Fruit fly (Drosophila melanogaster) whole organism, embryonic: Measurements from ENCODE around the gene Mul1.

Experiments used
- B-H2 ChIP-seq: fragments of 200-800 bp; sonication (Bioruptor generic); optimal IDR thresholded peaks from 2 replicates; lab custom pipeline; 2018; ENCODE audit warnings: missing biosample characterization, mild to moderate bottlenecking, missing genetic modification characterization
- CG10654 ChIP-seq: fragments of 200-800 bp; sonication (Bioruptor generic); optimal IDR thresholded peaks from 2 replicates; lab custom pipeline; 2016; ENCODE audit warnings: missing biosample characterization, missing genetic modification characterization
- CG11560 ChIP-seq: fragments of 200-800 bp; sonication (Bioruptor generic); IDR thresholded peaks from 3 replicates; pipeline ENCODE4 v1.3.6; 2022; ENCODE audit warnings: missing biosample characterization, missing genetic modification characterization
- CG11696 ChIP-seq: fragments of 200-800 bp; sonication (Bioruptor generic); IDR thresholded peaks from 2 replicates; pipeline ENCODE4 v1.3.6; 2022; ENCODE audit warnings: missing biosample characterization, missing genetic modification characterization
- CG12942 ChIP-seq: fragments of 200-800 bp; sonication (Bioruptor generic); optimal IDR thresholded peaks from 3 replicates; lab custom pipeline; 2016; ENCODE audit warnings: missing biosample characterization, missing genetic modification characterization
- CG13296 ChIP-seq: fragments of 200-800 bp; sonication (Bioruptor generic); optimal IDR thresholded peaks from 3 replicates; lab custom pipeline; 2018; ENCODE audit warnings: missing biosample characterization, mild to moderate bottlenecking, missing genetic modification characterization
- CG17361 ChIP-seq: fragments of 200-800 bp; sonication (Bioruptor generic); IDR thresholded peaks from 3 replicates; pipeline ENCODE4 v1.3.6; 2022; ENCODE audit warnings: missing biosample characterization, missing genetic modification characterization
- CG30403 ChIP-seq: fragments of 200-800 bp; sonication (Bioruptor generic); optimal IDR thresholded peaks from 3 replicates; lab custom pipeline; 2016; ENCODE audit warnings: missing biosample characterization, missing genetic modification characterization
- CG34224 ChIP-seq: fragments of 200-800 bp; sonication (Bioruptor generic); IDR thresholded peaks from 3 replicates; pipeline ENCODE4 v1.3.6; 2022; ENCODE audit warnings: missing biosample characterization, missing genetic modification characterization; ENCODE audit not compliant: partially characterized antibody
- CG4360 ChIP-seq: fragments of 200-800 bp; sonication (Bioruptor generic); IDR thresholded peaks from 2 replicates; pipeline ENCODE4 v1.3.6; 2022; ENCODE audit warnings: missing biosample characterization, missing genetic modification characterization
- CG5953 ChIP-seq: fragments of 200-800 bp; sonication (Bioruptor generic); IDR thresholded peaks from 2 replicates; pipeline ENCODE4 v1.3.6; 2022; ENCODE audit warnings: missing biosample characterization, missing genetic modification characterization
- CG6175 ChIP-seq: fragments of 200-800 bp; sonication (Bioruptor generic); IDR thresholded peaks from 3 replicates; pipeline ENCODE4 v1.3.6; 2022; ENCODE audit warnings: missing biosample characterization, missing genetic modification characterization
- CG6654 ChIP-seq: fragments of 200-800 bp; sonication (Bioruptor generic); optimal IDR thresholded peaks from 2 replicates; lab custom pipeline; 2017; ENCODE audit warnings: missing biosample characterization, mild to moderate bottlenecking, missing genetic modification characterization
- CG7357 ChIP-seq: fragments of 200-800 bp; sonication (Bioruptor generic); IDR thresholded peaks from 3 replicates; pipeline ENCODE4 v1.3.6; 2022; ENCODE audit warnings: missing biosample characterization, missing genetic modification characterization
- CG7372 ChIP-seq: fragments of 200-800 bp; sonication (Bioruptor generic); IDR thresholded peaks from 2 replicates; pipeline ENCODE4 v1.3.6; 2022; ENCODE audit warnings: missing biosample characterization, missing genetic modification characterization
- CG7839 ChIP-seq: fragments of 200-800 bp; sonication (Bioruptor generic); optimal IDR thresholded peaks from 3 replicates; lab custom pipeline; 2018; ENCODE audit warnings: missing biosample characterization, mild to moderate bottlenecking, missing genetic modification characterization, moderate library complexity
- CG7987 ChIP-seq: fragments of 200-800 bp; sonication (Bioruptor generic); optimal IDR thresholded peaks from 2 replicates; lab custom pipeline; 2018; ENCODE audit warnings: missing biosample characterization, mild to moderate bottlenecking, missing genetic modification characterization, moderate library complexity
- CkIIα-i1 ChIP-seq: fragments of 200-800 bp; sonication (Bioruptor generic); IDR thresholded peaks from 2 replicates; pipeline ENCODE4 v1.3.6; 2022; ENCODE audit warnings: missing biosample characterization, missing genetic modification characterization
- HmgD ChIP-seq: fragments of 200-800 bp; sonication (Bioruptor generic); optimal IDR thresholded peaks from 3 replicates; lab custom pipeline; 2016; ENCODE audit warnings: missing biosample characterization, missing genetic modification characterization
- Hmr ChIP-seq: fragments of 200-800 bp; sonication (Bioruptor generic); optimal IDR thresholded peaks from 3 replicates; lab custom pipeline; 2017; ENCODE audit warnings: mild to moderate bottlenecking, missing biosample characterization, missing genetic modification reagents, missing genetic modification characterization
- Hsf ChIP-seq: fragments of 200-800 bp; sonication (Bioruptor generic); optimal IDR thresholded peaks from 3 replicates; lab custom pipeline; 2016; ENCODE audit warnings: missing biosample characterization, missing genetic modification characterization
- Mad ChIP-seq: fragments of 200-800 bp; sonication (Bioruptor generic); optimal IDR thresholded peaks from 2 replicates; lab custom pipeline; 2016; ENCODE audit warnings: missing biosample characterization, missing genetic modification characterization
- Med ChIP-seq: fragments of 200-800 bp; sonication (Bioruptor generic); peaks from one replicate; lab custom pipeline; 2016; ENCODE audit warnings: missing biosample characterization, missing genetic modification characterization, mild to moderate bottlenecking, inconsistent platforms, moderate library complexity
- NC2β ChIP-seq: fragments of 200-800 bp; sonication (Bioruptor generic); optimal IDR thresholded peaks from 2 replicates; lab custom pipeline; 2016; ENCODE audit warnings: missing biosample characterization, missing genetic modification characterization
- Stat92E ChIP-seq, 3 experiments: fragments of >200 bp in 2 of 3; fragments of 200-800 bp in 1 of 3; sonication (Bioruptor generic) in 1 of 3; optimal IDR thresholded peaks; 2 replicates each; lab custom pipeline; 2017 to 2019; ENCODE audit warnings: missing biosample characterization in 3 of 3, missing genetic modification characterization in 3 of 3, mild to moderate bottlenecking in 1 of 3, moderate library complexity in 1 of 3
- Trl ChIP-seq, 3 experiments: fragments of >200 bp in 2 of 3; fragments of 200-800 bp in 1 of 3; sonication (Bioruptor generic) in 1 of 3; optimal IDR thresholded peaks; 2 replicates in 1 of 3; 3 replicates in 2 of 3; lab custom pipeline; 2016 to 2017; ENCODE audit warnings: missing biosample characterization in 1 of 3, missing genetic modification characterization in 1 of 3
- btn ChIP-seq: fragments of 200-800 bp; sonication (Bioruptor generic); optimal IDR thresholded peaks from 2 replicates; lab custom pipeline; 2016; ENCODE audit warnings: missing biosample characterization, missing genetic modification characterization
- cad ChIP-seq: fragments of >200 bp; optimal IDR thresholded peaks from 2 replicates; lab custom pipeline; 2017; ENCODE audit warnings: missing biosample characterization, missing genetic modification characterization
- caup ChIP-seq: fragments of 200-800 bp; sonication (Bioruptor generic); optimal IDR thresholded peaks from 3 replicates; lab custom pipeline; 2017; ENCODE audit warnings: missing biosample characterization, mild to moderate bottlenecking, missing genetic modification characterization, moderate library complexity; ENCODE audit not compliant: severe bottlenecking
- crc ChIP-seq: fragments of 200-800 bp; sonication (Bioruptor generic); optimal IDR thresholded peaks from 2 replicates; lab custom pipeline; 2016; ENCODE audit warnings: missing biosample characterization, missing genetic modification characterization
- croc ChIP-seq: fragments of 200-800 bp; sonication (Bioruptor generic); conservative IDR thresholded peaks from 3 replicates; pipeline ENCODE4 v1.3.6; 2022; ENCODE audit warnings: missing biosample characterization, missing genetic modification characterization
- cwo ChIP-seq: fragments of 200-800 bp; sonication (Bioruptor generic); optimal IDR thresholded peaks from 3 replicates; lab custom pipeline; 2017; ENCODE audit warnings: missing biosample characterization, missing genetic modification characterization, mild to moderate bottlenecking, moderate library complexity, missing genetic modification reagents
- dimm ChIP-seq: fragments of 200-800 bp; sonication (Bioruptor generic); IDR thresholded peaks from 2 replicates; pipeline ENCODE4 v1.3.6; 2022; ENCODE audit warnings: missing biosample characterization, missing genetic modification characterization
- eyg ChIP-seq: fragments of 200-800 bp; sonication (Bioruptor generic); optimal IDR thresholded peaks from 3 replicates; lab custom pipeline; 2016; ENCODE audit warnings: missing biosample characterization, missing genetic modification characterization
- fd96Cb ChIP-seq: fragments of 200-800 bp; sonication (Bioruptor generic); optimal IDR thresholded peaks from 2 replicates; lab custom pipeline; 2018; ENCODE audit warnings: missing biosample characterization, mild to moderate bottlenecking, missing genetic modification characterization, moderate library complexity
- gcm2 ChIP-seq: fragments of 200-800 bp; sonication (Bioruptor generic); optimal IDR thresholded peaks from 2 replicates; lab custom pipeline; 2016; ENCODE audit warnings: missing biosample characterization, missing genetic modification characterization
- gfzf ChIP-seq: fragments of 200-800 bp; sonication (Bioruptor generic); optimal IDR thresholded peaks from 2 replicates; lab custom pipeline; 2016; ENCODE audit warnings: missing biosample characterization, mild to moderate bottlenecking, missing genetic modification characterization, moderate library complexity
- grau ChIP-seq: fragments of 200-800 bp; optimal IDR thresholded peaks from 3 replicates; lab custom pipeline; 2019; ENCODE audit warnings: missing biosample characterization, mild to moderate bottlenecking, missing genetic modification characterization, moderate library complexity
- gro ChIP-seq: fragments of 200-800 bp; sonication (Bioruptor generic); optimal IDR thresholded peaks from 2 replicates; lab custom pipeline; 2016; ENCODE audit warnings: missing biosample characterization, missing genetic modification characterization
- ken ChIP-seq: fragments of 200-800 bp; sonication (Bioruptor generic); IDR thresholded peaks from 3 replicates; pipeline ENCODE4 v1.3.6; 2022; ENCODE audit warnings: missing biosample characterization, missing genetic modification characterization
- klu ChIP-seq: fragments of 200-800 bp; sonication (Bioruptor generic); IDR thresholded peaks from 2 replicates; pipeline ENCODE4 v1.3.6; 2022; ENCODE audit warnings: missing biosample characterization, missing genetic modification characterization
- lbe ChIP-seq: fragments of 200-800 bp; sonication (Bioruptor generic); optimal IDR thresholded peaks from 2 replicates; lab custom pipeline; 2016; ENCODE audit warnings: missing biosample characterization, mild to moderate bottlenecking, missing genetic modification characterization
- nau ChIP-seq: fragments of 200-800 bp; sonication (Bioruptor generic); optimal IDR thresholded peaks from 3 replicates; lab custom pipeline; 2017; ENCODE audit warnings: missing biosample characterization, mild to moderate bottlenecking, missing genetic modification characterization, missing genetic modification reagents
- onecut ChIP-seq: fragments of 200-800 bp; sonication (Bioruptor generic); IDR thresholded peaks from 2 replicates; pipeline ENCODE4 v1.3.6; 2022; ENCODE audit warnings: missing biosample characterization, missing genetic modification characterization
- tll ChIP-seq, 2 experiments: fragments of 200-800 bp in 1 of 2; fragments of >200 bp in 1 of 2; sonication (Bioruptor generic) in 1 of 2; optimal IDR thresholded peaks; 2 replicates each; lab custom pipeline; 2017 to 2019; ENCODE audit warnings: missing biosample characterization in 2 of 2, missing genetic modification characterization in 2 of 2, mild to moderate bottlenecking in 1 of 2, moderate library complexity in 1 of 2
- tna ChIP-seq: fragments of 200-800 bp; sonication (Bioruptor generic); IDR thresholded peaks from 2 replicates; pipeline ENCODE4 v1.3.6; 2022; ENCODE audit warnings: missing biosample characterization, missing genetic modification characterization; ENCODE audit not compliant: partially characterized antibody
- toy ChIP-seq: fragments of 200-800 bp; sonication (Bioruptor generic); IDR thresholded peaks from 2 replicates; pipeline ENCODE4 v1.3.6; 2022; ENCODE audit warnings: missing biosample characterization, missing genetic modification characterization
- ttk ChIP-seq: fragments of 200-800 bp; sonication (Bioruptor generic); IDR thresholded peaks from 2 replicates; pipeline ENCODE4 v2.1.2; 2022; ENCODE audit warnings: missing biosample characterization, missing genetic modification characterization
- usp ChIP-seq: fragments of >200 bp; optimal IDR thresholded peaks from 2 replicates; lab custom pipeline; 2017; ENCODE audit warnings: missing biosample characterization, missing genetic modification characterization
- vnd ChIP-seq: fragments of 200-800 bp; sonication (Bioruptor generic); IDR thresholded peaks from 3 replicates; pipeline ENCODE4 v1.3.6; 2022; ENCODE audit warnings: missing biosample characterization, missing genetic modification characterization; ENCODE audit not compliant: partially characterized antibody
- wor ChIP-seq: fragments of 200-800 bp; sonication (Bioruptor generic); IDR thresholded peaks from 2 replicates; pipeline ENCODE4 v1.3.6; 2022; ENCODE audit warnings: missing biosample characterization, missing genetic modification characterization

Mul1 gene

DNA sequence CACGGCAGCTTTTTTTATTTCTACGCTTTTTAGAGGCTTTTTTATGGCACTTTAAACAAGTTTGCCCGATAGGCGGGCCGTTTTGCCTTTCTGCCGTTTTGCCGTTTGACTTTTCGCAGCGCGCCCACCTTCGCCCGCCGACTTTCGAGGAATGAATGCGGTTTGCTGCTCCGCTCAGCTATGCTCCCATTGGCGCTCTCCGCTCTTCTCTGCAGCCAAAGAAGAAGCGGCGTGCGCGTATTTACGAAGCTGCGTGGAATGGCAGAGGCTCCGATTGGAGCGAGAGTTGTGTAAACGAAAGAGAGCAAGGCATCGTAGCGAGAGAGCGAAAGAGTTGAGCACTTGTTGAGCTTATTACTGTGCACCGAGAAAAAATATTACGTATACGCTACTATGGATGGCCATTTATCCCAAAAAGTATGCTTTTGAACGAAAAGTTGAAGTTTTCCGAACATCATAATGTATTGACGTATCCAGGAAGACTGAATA is 50.3 kb downstream of the Mul1 start, which contains the start of gene wit (continued):
- peak; percentile 47; the same call in 1 of the 2 replicates for TF ChIP-seq CG7372 (GFP tag; lab: Robert Waterston, UW)
- no peak for TF ChIP-seq Stat92E (GFP tag; optimal IDR thresholded peaks at IDR 0.05; lab: Kevin White, UChicago)
- TF ChIP-seq wor (GFP tag; lab: Robert Waterston, UW), result no peak
- TF ChIP-seq onecut, result no peak
- TF ChIP-seq CG12942 (GFP tag; lab: Kevin White, UChicago), result no peak
- TF ChIP-seq vnd (GFP tag; lab: Robert Waterston, UW), result no peak
- TF ChIP-seq toy (GFP tag; lab: Robert Waterston, UW), result no peak
- TF ChIP-seq CG6654, result no peak
- no peak for TF ChIP-seq NC2β (GFP tag; lab: Kevin White, UChicago)
- no peak for TF ChIP-seq cwo (GFP tag; lab: Kevin White, UChicago)
- TF ChIP-seq dimm (GFP tag; lab: Robert Waterston, UW), result no peak
- no peak for TF ChIP-seq cad (GFP tag; lab: Kevin White, UChicago)
- TF ChIP-seq Mad (GFP tag; lab: Kevin White, UChicago), result peak; percentile 6
- peak; percentile 41 for TF ChIP-seq eyg (GFP tag; lab: Kevin White, UChicago)
- peak; percentile 90 to 95 for TF ChIP-seq Trl (optimal IDR thresholded peaks at IDR 0.05; lab: Kevin White, UChicago)
- TF ChIP-seq Trl (GFP tag; optimal IDR thresholded peaks at IDR 0.05; lab: Kevin White, UChicago), result peak; percentile 59
- no peak for TF ChIP-seq croc
- TF ChIP-seq Hmr (GFP tag; lab: Kevin White, UChicago), result peak; percentile 50
- peak; percentile 36 for TF ChIP-seq CG30403
- TF ChIP-seq Hsf (GFP tag; lab: Kevin White, UChicago), result peak; percentile 26
- TF ChIP-seq CG7987, result peak; percentile 52
- TF ChIP-seq gro (GFP tag; lab: Kevin White, UChicago), result peak; percentile 32
- no peak for TF ChIP-seq btn (GFP tag; lab: Kevin White, UChicago)
- no peak for TF ChIP-seq HmgD (GFP tag; lab: Kevin White, UChicago)
- TF ChIP-seq gcm2 (GFP tag; lab: Kevin White, UChicago), result no peak
- peak; percentile 87 for TF ChIP-seq Med (GFP tag; lab: Kevin White, UChicago)
- TF ChIP-seq gfzf (GFP tag; lab: Kevin White, UChicago), result peak; percentile 32
- TF ChIP-seq CkIIα-i1 (GFP tag; lab: Robert Waterston, UW), result no peak
- no peak for TF ChIP-seq CG6175 (GFP tag; lab: Robert Waterston, UW)
- TF ChIP-seq grau, result no peak
- TF ChIP-seq klu, result no peak
- no peak for TF ChIP-seq fd96Cb (tag; lab: Kevin White, UChicago)
- no peak for TF ChIP-seq B-H2 (GFP tag; lab: Kevin White, UChicago)
- no peak for TF ChIP-seq CG17361 (GFP tag; lab: Robert Waterston, UW)
- TF ChIP-seq usp, result no peak
- no peak for TF ChIP-seq ken (GFP tag; lab: Robert Waterston, UW)
- TF ChIP-seq CG7839, result no peak
- no peak for TF ChIP-seq CG11560 (tag; lab: Robert Waterston, UW)
- no peak for TF ChIP-seq CG4360 (GFP tag; lab: Robert Waterston, UW)
- TF ChIP-seq CG10654 (GFP tag; lab: Kevin White, UChicago), result no peak
- TF ChIP-seq CG34224 (GFP tag; lab: Robert Waterston, UW), result peak; percentile 75
- TF ChIP-seq nau (GFP tag; lab: Kevin White, UChicago), result peak; percentile 41
- peak; percentile 46 for TF ChIP-seq CG13296
- TF ChIP-seq CG5953 (GFP tag; lab: Robert Waterston, UW), result no peak
- TF ChIP-seq CG7357 (GFP tag; lab: Robert Waterston, UW), result no peak
- 0 out of 2 replicates have a peak, but pooled peaks have one; percentile 22 for TF ChIP-seq ttk (GFP tag; lab: Robert Waterston, UW)
- TF ChIP-seq tll (GFP tag; optimal IDR thresholded peaks at IDR 0.05; lab: Kevin White, UChicago), result no peak
- TF ChIP-seq CG11696 (GFP tag; lab: Robert Waterston, UW), result no peak
- no peak for TF ChIP-seq caup (GFP tag; lab: Kevin White, UChicago)
- TF ChIP-seq tna (GFP tag; lab: Robert Waterston, UW), result no peak
- TF ChIP-seq lbe, result peak; percentile 83
- no peak for TF ChIP-seq crc (GFP tag; lab: Kevin White, UChicago)
